Worm (Caenorhabditis elegans): Measurements from ENCODE around the gene era-1.

Gene era-1

DNA sequence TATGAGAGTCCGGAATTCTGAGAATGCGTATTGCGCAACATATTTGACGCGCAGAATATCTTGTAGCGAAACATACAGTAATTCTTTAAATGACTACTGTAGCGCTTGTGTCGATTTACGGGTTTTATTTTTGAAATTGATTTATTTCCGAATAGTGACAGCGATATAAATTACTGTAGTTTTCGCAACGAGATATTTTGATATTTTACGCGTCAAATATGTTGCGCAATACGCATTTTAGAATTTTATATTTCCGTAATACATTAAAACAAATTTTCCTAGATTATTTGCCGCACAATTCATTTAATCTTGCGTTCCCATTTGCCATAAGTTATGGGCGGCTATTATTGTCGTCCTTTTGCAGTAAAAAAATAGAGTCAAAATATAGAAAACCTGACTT is 2.5 kb downstream of the era-1 start:
- TF ChIP-seq zip-8 (tag; optimal IDR thresholded peaks at IDR 0.05) = peak; percentile 91
- no peak for TF ChIP-seq elt-1 (tag; optimal IDR thresholded peaks at IDR 0.05; ENCODE audit: borderline replicate concordance, insufficient read depth)

- TF ChIP-seq snpc-4 (tag; optimal IDR thresholded peaks at IDR 0.05) (no peak), nhr-12 (tag; optimal IDR thresholded peaks at IDR 0.05) (no peak), zip-8 (tag; optimal IDR thresholded peaks at IDR 0.05) (peak; percentile 3), lin-13 (tag; optimal IDR thresholded peaks at IDR 0.05) (no peak), mab-5 (tag; optimal IDR thresholded peaks at IDR 0.05) (no peak), flh-1 (GFP tag; optimal IDR thresholded peaks at IDR 0.05) (no peak)
These were observed 3.9 kb downstream of the era-1 start, which contains the start of gene W02F12.4 for ce11 chrV:6706771-6707170. Gene W02F12.4 (minus strand): TSS chrV:6706934.

DNA sequence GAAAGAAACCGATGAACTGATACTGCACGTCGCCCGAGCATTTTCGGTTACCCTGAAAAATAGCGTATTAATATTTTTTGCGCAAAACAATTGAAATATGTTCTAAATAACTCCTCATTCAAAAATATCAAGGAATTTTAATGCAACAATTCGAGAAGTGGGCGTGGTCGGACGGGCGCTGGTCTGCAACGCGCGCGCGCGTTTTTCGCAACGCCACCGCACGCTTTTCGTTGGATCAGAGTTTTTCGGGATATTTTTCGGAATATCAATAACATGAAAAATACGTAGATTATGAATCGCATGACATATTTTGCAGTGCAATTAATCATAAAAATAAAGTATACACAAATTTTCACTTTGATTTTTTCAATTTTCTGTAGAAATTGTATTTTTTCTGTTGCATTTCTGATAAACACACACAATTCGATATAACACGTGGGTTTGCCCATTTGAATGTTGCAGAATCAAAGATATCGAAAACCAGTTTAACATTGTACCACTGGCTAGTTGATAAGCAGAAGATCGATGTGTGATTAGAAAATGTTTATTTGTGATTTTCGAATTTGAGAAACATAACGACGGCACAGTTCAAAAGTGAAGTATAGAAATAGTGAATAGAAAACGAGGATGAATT is 6.3 kb downstream of the era-1 start, which contains the start of gene dlst-1:
Gene dlst-1, minus strand, starts transcription at position 52 of the 634 bp plus-strand sequence.
- TF ChIP-seq elt-1 (tag; optimal IDR thresholded peaks at IDR 0.05; ENCODE audit: borderline replicate concordance, insufficient read depth) (no peak), nhr-237 (tag; optimal IDR thresholded peaks at IDR 0.05) (no peak), ceh-83 (GFP tag; optimal IDR thresholded peaks at IDR 0.05) (peak; percentile 55), sem-2 (GFP tag; optimal IDR thresholded peaks at IDR 0.05) (no peak), ceh-43 (GFP tag; optimal IDR thresholded peaks at IDR 0.05) (peak; percentile 59), mls-2 (tag; optimal IDR thresholded peaks at IDR 0.05) (peak; percentile 71), ham-2 (GFP tag; optimal IDR thresholded peaks at IDR 0.05) (no peak), lin-32 (GFP tag; optimal IDR thresholded peaks at IDR 0.05) (no peak), bed-3 (GFP tag; optimal IDR thresholded peaks at IDR 0.05) (peak; percentile 13), cnd-1 (tag; optimal IDR thresholded peaks at IDR 0.05) (peak; percentile 7), mab-5 (tag; optimal IDR thresholded peaks at IDR 0.05) (no peak), zip-8 (tag; optimal IDR thresholded peaks at IDR 0.05) (no peak), hlh-1 (tag; optimal IDR thresholded peaks at IDR 0.05) (no peak), drap-1 (GFP tag; optimal IDR thresholded peaks at IDR 0.05) (peak; percentile 58), lin-13 (tag; optimal IDR thresholded peaks at IDR 0.05) (no peak), unc-62 (GFP tag; optimal IDR thresholded peaks at IDR 0.05) (no peak), mep-1 (tag; optimal IDR thresholded peaks at IDR 0.05) (peak; percentile 44), nhr-12 (tag; optimal IDR thresholded peaks at IDR 0.05) (no peak), nhr-76 (tag; optimal IDR thresholded peaks at IDR 0.05) (no peak), pha-4 (tag; optimal IDR thresholded peaks at IDR 0.05) (no peak), sptf-1 (tag; optimal IDR thresholded peaks at IDR 0.05) (peak; percentile 80), unc-39 (tag; optimal IDR thresholded peaks at IDR 0.05) (no peak), unc-120 (tag; optimal IDR thresholded peaks at IDR 0.05; ENCODE audit: poor library complexity, severe bottlenecking) (peak; percentile 22), ceh-39 (tag; optimal IDR thresholded peaks at IDR 0.05) (no peak), nhr-28 (tag; optimal IDR thresholded peaks at IDR 0.05) (no peak), snpc-4 (tag; optimal IDR thresholded peaks at IDR 0.05) (no peak), elt-3 (tag; optimal IDR thresholded peaks at IDR 0.05) (no peak), M03D4.4 (tag; optimal IDR thresholded peaks at IDR 0.05) (peak; percentile 76), tbx-8 (GFP tag; optimal IDR thresholded peaks at IDR 0.05) (peak; percentile 29), ces-1 (GFP tag; optimal IDR thresholded peaks at IDR 0.05) (no peak)

DNA sequence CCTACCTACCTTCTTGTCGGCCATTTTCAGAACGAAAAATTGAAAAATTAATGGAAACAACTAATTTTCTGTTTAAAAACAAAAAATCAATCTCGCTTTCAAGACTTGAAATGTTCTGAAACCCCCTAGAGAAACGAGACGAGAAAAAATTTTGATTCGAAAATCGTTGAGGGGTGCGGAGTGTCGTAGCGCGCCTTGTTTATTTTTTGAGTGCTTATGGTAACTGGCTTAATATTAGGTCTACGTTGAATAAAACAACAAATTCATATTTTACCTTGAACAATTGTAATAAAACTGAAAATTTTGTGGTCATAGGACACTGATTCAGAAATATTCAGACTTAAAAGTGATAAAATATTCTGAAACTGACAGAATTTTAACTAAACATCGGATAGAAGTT is 7.6 kb downstream of the era-1 start, which contains the start of gene sna-1:
Gene sna-1, minus strand, starts transcription at position 218 of the 400 bp plus-strand sequence.
- TF ChIP-seq mab-5 (tag; optimal IDR thresholded peaks at IDR 0.05) = no peak
- TF ChIP-seq tbx-8 (GFP tag; optimal IDR thresholded peaks at IDR 0.05) = no peak
- TF ChIP-seq unc-39 (tag; optimal IDR thresholded peaks at IDR 0.05) = no peak
- no peak for TF ChIP-seq lin-32 (GFP tag; optimal IDR thresholded peaks at IDR 0.05)
- no peak for TF ChIP-seq ztf-11 (tag; optimal IDR thresholded peaks at IDR 0.05)
- no peak for TF ChIP-seq lin-13 (tag; optimal IDR thresholded peaks at IDR 0.05)
- TF ChIP-seq elt-3 (tag; optimal IDR thresholded peaks at IDR 0.05) = no peak
- TF ChIP-seq hlh-1 (tag; optimal IDR thresholded peaks at IDR 0.05) = no peak
- TF ChIP-seq mep-1 (tag; optimal IDR thresholded peaks at IDR 0.05) = no peak
- no peak for TF ChIP-seq nhr-237 (tag; optimal IDR thresholded peaks at IDR 0.05)
- TF ChIP-seq snpc-4 (tag; optimal IDR thresholded peaks at IDR 0.05) = no peak
- TF ChIP-seq nhr-2 (tag; optimal IDR thresholded peaks at IDR 0.05) = no peak
- no peak for TF ChIP-seq pha-4 (tag; optimal IDR thresholded peaks at IDR 0.05)
- no peak for TF ChIP-seq mls-2 (tag; optimal IDR thresholded peaks at IDR 0.05)
- TF ChIP-seq flh-1 (GFP tag; optimal IDR thresholded peaks at IDR 0.05) = no peak
- TF ChIP-seq drap-1 (GFP tag; optimal IDR thresholded peaks at IDR 0.05) = no peak
- no peak for TF ChIP-seq sem-2 (GFP tag; optimal IDR thresholded peaks at IDR 0.05)
- no peak for TF ChIP-seq bed-3 (GFP tag; optimal IDR thresholded peaks at IDR 0.05)
- no peak for TF ChIP-seq ces-1 (GFP tag; optimal IDR thresholded peaks at IDR 0.05)

Data from whole organism, mixed stage, embryonic.